Worm (Caenorhabditis elegans): ENCODE data around the gene F41H8.1.

DNA sequence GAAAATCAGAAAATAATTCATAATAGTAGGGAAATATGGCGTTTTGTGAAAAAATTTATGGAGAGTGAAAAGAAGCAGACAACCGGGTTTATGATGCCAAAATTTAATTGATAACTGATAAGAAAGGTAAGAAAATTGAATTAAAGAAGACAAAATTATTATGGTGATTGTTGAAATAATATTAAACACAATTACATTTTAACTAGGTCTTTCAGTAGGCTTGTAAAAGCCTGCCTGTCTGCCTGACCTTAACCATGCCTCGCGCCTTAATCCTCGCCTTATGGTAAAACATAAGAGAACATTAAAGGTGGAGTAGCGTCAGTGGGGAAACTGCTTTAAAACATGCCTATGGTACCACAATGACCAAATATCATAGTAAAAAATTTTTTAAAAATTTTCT lies 45.1 kb downstream of the F41H8.1 start, which contains the start of gene T02B11.8:
- TF ChIP-seq ztf-23 (GFP tag; IDR thresholded peaks at IDR 0.05): no peak
- TF ChIP-seq cog-1 (tag; optimal IDR thresholded peaks at IDR 0.05): no peak
- TF ChIP-seq flt-1 (GFP tag; IDR thresholded peaks at IDR 0.05): no peak
- TF ChIP-seq med-1 (GFP tag; optimal IDR thresholded peaks at IDR 0.05; ENCODE audit: insufficient read depth): no peak

All from whole organism, midembryonic.